Fruit fly (Drosophila melanogaster) S2 (cell line): ENCODE measurements around the gene SLIRP2.

Experiments used
- CG8478 ChIP-seq: fragments of >200 bp; optimal IDR thresholded peaks from 2 replicates; lab custom pipeline; 2018
- CTCF ChIP-seq, 2 experiments: fragments of >200 bp; optimal IDR thresholded peaks; 2 replicates each; lab custom pipeline; 2018

DNA sequence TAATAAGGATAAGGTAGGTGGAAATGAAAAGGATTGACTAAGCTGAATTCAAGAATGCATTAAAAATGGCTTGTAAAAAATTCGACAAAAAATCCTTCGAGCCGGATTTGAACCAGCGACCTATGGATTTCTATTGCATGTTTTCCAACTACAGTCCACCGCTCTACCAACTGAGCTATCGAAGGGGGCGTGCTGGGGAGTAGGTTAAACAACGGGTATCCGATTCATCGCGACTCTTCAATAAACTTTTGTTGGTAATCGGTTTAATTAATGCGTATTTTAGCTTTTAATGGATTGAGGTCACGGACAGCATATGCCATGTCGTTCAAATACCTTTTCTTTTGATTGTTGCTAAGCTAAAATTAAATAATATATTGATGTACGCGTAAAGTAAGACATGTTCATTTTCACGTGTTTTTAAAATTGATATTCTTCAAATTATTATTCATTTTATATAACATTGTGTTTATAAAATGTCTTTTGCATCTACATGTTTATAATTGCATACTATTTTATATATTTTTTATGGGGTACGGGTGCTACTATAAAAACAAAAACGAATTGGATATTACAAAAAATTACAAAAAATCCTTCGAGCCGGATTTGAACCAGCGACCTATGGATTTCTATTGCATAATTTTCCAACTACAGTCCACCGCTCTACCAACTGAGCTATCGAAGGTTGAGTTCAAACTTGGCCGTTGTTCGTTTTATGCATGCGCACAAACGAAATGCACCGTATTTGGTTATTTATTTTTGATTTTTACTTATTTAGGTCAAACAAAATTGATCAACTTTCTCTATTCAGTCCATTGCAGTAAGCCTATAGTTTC is 17.4 kb downstream of the SLIRP2 start:
- TF ChIP-seq CG8478 (lab: Kevin White, UChicago) (no peak), CTCF (optimal IDR thresholded peaks at IDR 0.05; lab: Kevin White, UChicago) (no peak)
